Fruit fly (Drosophila melanogaster) whole organism, embryonic: ENCODE measurements around the gene CG13623.

Experiments used
- ATbp ChIP-seq: fragments of 200-800 bp; sonication (Bioruptor generic); optimal IDR thresholded peaks from 2 replicates; lab custom pipeline; 2017; ENCODE audit warnings: missing biosample characterization, mild to moderate bottlenecking, missing genetic modification characterization, missing genetic modification reagents
- CG1024 ChIP-seq: fragments of 200-800 bp; sonication (Bioruptor generic); IDR thresholded peaks from 2 replicates; pipeline ENCODE4 v1.3.6; 2022; ENCODE audit warnings: missing biosample characterization, missing genetic modification characterization
- CG10543 ChIP-seq: fragments of 200-800 bp; sonication (Bioruptor generic); optimal IDR thresholded peaks from 3 replicates; lab custom pipeline; 2017; ENCODE audit warnings: missing biosample characterization, mild to moderate bottlenecking, missing genetic modification characterization, moderate library complexity
- CG12104 ChIP-seq: fragments of 200-800 bp; sonication (Bioruptor generic); optimal IDR thresholded peaks from 3 replicates; lab custom pipeline; 2016; ENCODE audit warnings: missing biosample characterization, missing genetic modification characterization
- CG12219 ChIP-seq: fragments of 200-800 bp; sonication (Bioruptor generic); optimal IDR thresholded peaks from 3 replicates; lab custom pipeline; 2018; ENCODE audit warnings: missing biosample characterization, mild to moderate bottlenecking, missing genetic modification characterization
- CG12299 ChIP-seq: fragments of 200-800 bp; sonication (Bioruptor generic); optimal IDR thresholded peaks from 2 replicates; lab custom pipeline; 2018; ENCODE audit warnings: missing biosample characterization, mild to moderate bottlenecking, missing genetic modification characterization
- CG14667 ChIP-seq: fragments of 200-800 bp; sonication (Bioruptor generic); IDR thresholded peaks from 2 replicates; pipeline ENCODE4 v1.3.6; 2022; ENCODE audit warnings: missing biosample characterization, missing genetic modification characterization
- CG15479 ChIP-seq: fragments of 200-800 bp; sonication (Bioruptor generic); optimal IDR thresholded peaks from 3 replicates; lab custom pipeline; 2019; ENCODE audit warnings: missing biosample characterization, mild to moderate bottlenecking, missing genetic modification characterization, moderate library complexity
- CG16779 ChIP-seq: fragments of 200-800 bp; sonication (Bioruptor generic); IDR thresholded peaks from 2 replicates; pipeline ENCODE4 v1.3.6; 2022; ENCODE audit warnings: missing biosample characterization, missing genetic modification characterization
- CG18011 ChIP-seq: fragments of 200-800 bp; sonication (Bioruptor generic); optimal IDR thresholded peaks from 2 replicates; lab custom pipeline; 2017; ENCODE audit warnings: missing biosample characterization, missing genetic modification characterization, mild to moderate bottlenecking, moderate library complexity, missing genotype
- CG18764 ChIP-seq: fragments of 200-800 bp; sonication (Bioruptor generic); optimal IDR thresholded peaks from 3 replicates; lab custom pipeline; 2016; ENCODE audit warnings: missing biosample characterization, missing genetic modification characterization
- CG30020 ChIP-seq: fragments of 200-800 bp; optimal IDR thresholded peaks from 2 replicates; lab custom pipeline; 2019; ENCODE audit warnings: missing biosample characterization, mild to moderate bottlenecking, missing genetic modification characterization, moderate library complexity
- CG32532 ChIP-seq: fragments of 200-800 bp; sonication (Bioruptor generic); IDR thresholded peaks from 2 replicates; pipeline ENCODE4 v1.3.6; 2022; ENCODE audit warnings: missing biosample characterization, missing genetic modification characterization
- CG33213 ChIP-seq: fragments of 200-800 bp; sonication (Bioruptor generic); optimal IDR thresholded peaks from 3 replicates; lab custom pipeline; 2016; ENCODE audit warnings: missing biosample characterization, missing genetic modification characterization
- CG34376 ChIP-seq: fragments of 200-800 bp; sonication (Bioruptor generic); optimal IDR thresholded peaks from 2 replicates; lab custom pipeline; 2018; ENCODE audit warnings: missing biosample characterization, mild to moderate bottlenecking, missing genetic modification characterization
- CG3726 ChIP-seq: fragments of 200-800 bp; sonication (Bioruptor generic); IDR thresholded peaks from 3 replicates; pipeline ENCODE4, ENCODE4 v1.3.6; 2022; ENCODE audit warnings: missing biosample characterization, missing genetic modification characterization
- CG4328 ChIP-seq: fragments of 200-800 bp; sonication (Bioruptor generic); optimal IDR thresholded peaks from 3 replicates; lab custom pipeline; 2017; ENCODE audit warnings: missing biosample characterization, missing genetic modification reagents, missing genetic modification characterization
- CG6175 ChIP-seq: fragments of 200-800 bp; sonication (Bioruptor generic); IDR thresholded peaks from 3 replicates; pipeline ENCODE4 v1.3.6; 2022; ENCODE audit warnings: missing biosample characterization, missing genetic modification characterization
- CG6654 ChIP-seq: fragments of 200-800 bp; sonication (Bioruptor generic); optimal IDR thresholded peaks from 2 replicates; lab custom pipeline; 2017; ENCODE audit warnings: missing biosample characterization, mild to moderate bottlenecking, missing genetic modification characterization
- CG6765 ChIP-seq: fragments of 200-800 bp; sonication (Bioruptor generic); optimal IDR thresholded peaks from 3 replicates; lab custom pipeline; 2017; ENCODE audit warnings: missing biosample characterization, mild to moderate bottlenecking, missing genetic modification characterization
- CG7357 ChIP-seq: fragments of 200-800 bp; sonication (Bioruptor generic); IDR thresholded peaks from 3 replicates; pipeline ENCODE4 v1.3.6; 2022; ENCODE audit warnings: missing biosample characterization, missing genetic modification characterization
- CG7963 ChIP-seq: fragments of 200-800 bp; sonication (Bioruptor generic); IDR thresholded peaks from 3 replicates; pipeline ENCODE4 v1.3.6; 2022; ENCODE audit warnings: missing biosample characterization, missing genetic modification characterization; ENCODE audit not compliant: partially characterized antibody
- CG8290 ChIP-seq, 3 experiments: fragments of 200-800 bp; sonication (Bioruptor generic); optimal IDR thresholded peaks; 2 replicates each; lab custom pipeline; 2016 to 2019; ENCODE audit warnings: missing biosample characterization in 3 of 3, missing genetic modification characterization in 3 of 3, mild to moderate bottlenecking in 2 of 3, moderate library complexity in 1 of 3
- Chrac-16 ChIP-seq: fragments of 200-800 bp; sonication (Bioruptor generic); optimal IDR thresholded peaks from 3 replicates; lab custom pipeline; 2016; ENCODE audit warnings: missing biosample characterization, missing genetic modification characterization
- D ChIP-seq, 2 experiments: fragments of 200-800 bp in 1 of 2; fragments of >200 bp in 1 of 2; sonication (Bioruptor generic) in 1 of 2; optimal IDR thresholded peaks; 2 replicates in 1 of 2; 3 replicates in 1 of 2; lab custom pipeline; 2017; ENCODE audit warnings: mild to moderate bottlenecking in 1 of 2, missing biosample characterization in 1 of 2, missing genetic modification characterization in 1 of 2, missing genetic modification reagents in 1 of 2
- Deaf1 ChIP-seq: fragments of 200-800 bp; optimal IDR thresholded peaks from 3 replicates; lab custom pipeline; 2019; ENCODE audit warnings: missing biosample characterization, mild to moderate bottlenecking, missing genetic modification characterization, moderate library complexity
- Dip2 ChIP-seq: fragments of 200-800 bp; sonication (Bioruptor generic); IDR thresholded peaks from 2 replicates; pipeline ENCODE4 v1.3.6; 2022; ENCODE audit warnings: missing biosample characterization, missing genetic modification characterization
- Gug ChIP-seq: fragments of 200-800 bp; sonication (Bioruptor generic); IDR thresholded peaks from 4 replicates; pipeline ENCODE4 v1.3.6; 2022; ENCODE audit warnings: missing biosample characterization, missing genetic modification characterization
- Hmx ChIP-seq: fragments of 200-800 bp; sonication (Bioruptor generic); optimal IDR thresholded peaks from 2 replicates; lab custom pipeline; 2016; ENCODE audit warnings: missing biosample characterization, missing genetic modification characterization
- Scr ChIP-seq: fragments of 200-800 bp; sonication (Bioruptor generic); IDR thresholded peaks from 2 replicates; pipeline ENCODE4 v1.3.6; 2022; ENCODE audit warnings: missing biosample characterization, missing genetic modification characterization; ENCODE audit not compliant: partially characterized antibody
- Vsx1 ChIP-seq: fragments of 200-800 bp; sonication (Bioruptor generic); optimal IDR thresholded peaks from 2 replicates; lab custom pipeline; 2017; ENCODE audit warnings: missing biosample characterization, mild to moderate bottlenecking, missing genetic modification characterization, missing genetic modification reagents
- Xbp1 ChIP-seq: fragments of 200-800 bp; sonication (Bioruptor generic); optimal IDR thresholded peaks from 3 replicates; lab custom pipeline; 2016; ENCODE audit warnings: missing biosample characterization, mild to moderate bottlenecking, missing genetic modification characterization
- bbx ChIP-seq: fragments of 200-800 bp; sonication (Bioruptor generic); IDR thresholded peaks from 2 replicates; pipeline ENCODE4 v1.3.6; 2022; ENCODE audit warnings: missing biosample characterization, missing genetic modification characterization; ENCODE audit not compliant: partially characterized antibody
- bsh ChIP-seq, 2 experiments: fragments of 200-800 bp; sonication (Bioruptor generic); optimal IDR thresholded peaks; 2 replicates each; lab custom pipeline; 2017 to 2018; ENCODE audit warnings: mild to moderate bottlenecking in 2 of 2, missing biosample characterization in 2 of 2, missing genetic modification characterization in 2 of 2, moderate library complexity in 1 of 2
- cato ChIP-seq: fragments of 200-800 bp; sonication (Bioruptor generic); optimal IDR thresholded peaks from 2 replicates; lab custom pipeline; 2016; ENCODE audit warnings: missing biosample characterization, missing genetic modification characterization, borderline replicate concordance
- croc ChIP-seq: fragments of 200-800 bp; sonication (Bioruptor generic); conservative IDR thresholded peaks from 3 replicates; pipeline ENCODE4 v1.3.6; 2022; ENCODE audit warnings: missing biosample characterization, missing genetic modification characterization
- cwo ChIP-seq: fragments of 200-800 bp; sonication (Bioruptor generic); optimal IDR thresholded peaks from 3 replicates; lab custom pipeline; 2017; ENCODE audit warnings: missing biosample characterization, missing genetic modification characterization, mild to moderate bottlenecking, moderate library complexity, missing genetic modification reagents
- da ChIP-seq: fragments of 200-800 bp; sonication (Bioruptor generic); optimal IDR thresholded peaks from 2 replicates; lab custom pipeline; 2016; ENCODE audit warnings: missing biosample characterization, missing genetic modification characterization
- dysf ChIP-seq: fragments of 200-800 bp; sonication (Bioruptor generic); IDR thresholded peaks from 3 replicates; pipeline ENCODE4 v1.3.6; 2022; ENCODE audit warnings: missing biosample characterization, missing genetic modification characterization
- exex ChIP-seq: fragments of 200-800 bp; sonication (Bioruptor generic); optimal IDR thresholded peaks from 4 replicates; lab custom pipeline; 2018; ENCODE audit warnings: missing biosample characterization, mild to moderate bottlenecking, missing genetic modification characterization, moderate library complexity
- gro ChIP-seq: fragments of 200-800 bp; sonication (Bioruptor generic); optimal IDR thresholded peaks from 2 replicates; lab custom pipeline; 2016; ENCODE audit warnings: missing biosample characterization, missing genetic modification characterization
- ham ChIP-seq: fragments of 200-800 bp; sonication (Bioruptor generic); IDR thresholded peaks from 2 replicates; pipeline ENCODE4 v1.3.6; 2022; ENCODE audit warnings: missing biosample characterization, missing genetic modification characterization
- hkb ChIP-seq, 2 experiments: fragments of 200-800 bp in 1 of 2; fragments of >200 bp in 1 of 2; sonication (Bioruptor generic) in 1 of 2; IDR thresholded peaks in 1 of 2; optimal IDR thresholded peaks in 1 of 2; 2 replicates each; pipeline versions ENCODE4 v1.3.6 to Lab custom; 2017 to 2022; ENCODE audit warnings: missing biosample characterization in 1 of 2, missing genetic modification characterization in 1 of 2
- odd ChIP-seq: fragments of 200-800 bp; sonication (Bioruptor generic); optimal IDR thresholded peaks from 2 replicates; lab custom pipeline; 2017; ENCODE audit warnings: missing biosample characterization, mild to moderate bottlenecking, missing genetic modification characterization
- phol ChIP-seq: fragments of 200-800 bp; sonication (Bioruptor generic); optimal IDR thresholded peaks from 3 replicates; lab custom pipeline; 2018; ENCODE audit warnings: missing biosample characterization, mild to moderate bottlenecking, missing genetic modification characterization, moderate library complexity
- psq ChIP-seq: fragments of 200-800 bp; sonication (Bioruptor generic); optimal IDR thresholded peaks from 2 replicates; lab custom pipeline; 2017; ENCODE audit warnings: missing biosample characterization, missing genetic modification characterization
- shn ChIP-seq: fragments of 200-800 bp; sonication (Bioruptor generic); optimal IDR thresholded peaks from 3 replicates; lab custom pipeline; 2016; ENCODE audit warnings: missing biosample characterization, missing genetic modification characterization
- tna ChIP-seq: fragments of 200-800 bp; sonication (Bioruptor generic); IDR thresholded peaks from 2 replicates; pipeline ENCODE4 v1.3.6; 2022; ENCODE audit warnings: missing biosample characterization, missing genetic modification characterization; ENCODE audit not compliant: partially characterized antibody

Gene CG13623

DNA sequence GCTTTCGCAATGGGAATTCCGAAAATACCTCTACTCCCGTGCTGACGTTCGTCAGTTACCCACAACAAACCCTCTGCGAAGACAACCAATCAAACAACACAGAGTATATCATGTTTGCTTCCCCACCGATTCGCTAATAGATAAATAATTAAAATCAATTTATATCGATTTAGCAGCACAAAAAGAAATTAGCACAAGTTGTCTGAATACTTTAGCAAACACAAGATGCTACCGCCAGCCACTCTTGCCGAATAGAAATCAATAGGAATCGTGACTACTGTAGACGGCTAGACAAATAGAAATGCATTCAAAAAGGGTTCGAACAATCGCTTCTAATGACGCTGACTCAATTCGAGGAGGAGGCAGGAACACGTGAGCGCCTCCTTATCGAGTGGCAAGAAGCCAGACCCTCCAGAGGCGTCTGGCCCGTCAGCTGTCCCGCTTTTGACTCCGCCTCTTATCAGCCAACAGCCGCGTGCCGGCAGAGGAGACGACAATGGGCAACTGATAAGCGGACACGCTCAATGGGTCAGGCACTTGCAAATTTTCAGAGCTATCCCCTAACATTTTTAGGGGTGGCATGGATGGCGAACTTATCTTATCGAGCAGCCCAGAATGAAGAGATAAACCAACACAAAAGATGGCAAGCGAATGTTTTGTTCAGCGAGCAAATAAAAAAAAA is 38.0 kb upstream of the CG13623 start (continued):
- no peak for TF ChIP-seq CG16779 (GFP tag; lab: Robert Waterston, UW)
- no peak for TF ChIP-seq Hmx (GFP tag; lab: Kevin White, UChicago)
- peak; percentile 53 for TF ChIP-seq exex
- no peak for TF ChIP-seq Deaf1 (tag; lab: Kevin White, UChicago)
- TF ChIP-seq CG18764 (GFP tag; lab: Kevin White, UChicago) = no peak
- TF ChIP-seq CG7357 (GFP tag; lab: Robert Waterston, UW) = no peak
- TF ChIP-seq ham (GFP tag; lab: Robert Waterston, UW) = peak; percentile 13; the same call in 1 of the 2 replicates
- no peak for TF ChIP-seq psq (GFP tag; lab: Kevin White, UChicago)
- peak; percentile 75 for TF ChIP-seq CG34376
- TF ChIP-seq CG4328 (GFP tag; lab: Kevin White, UChicago) = no peak
- no peak for TF ChIP-seq croc
- TF ChIP-seq CG30020 (tag; lab: Kevin White, UChicago) = no peak
- no peak for TF ChIP-seq CG33213
- no peak for TF ChIP-seq CG12299
- TF ChIP-seq dysf (GFP tag; lab: Robert Waterston, UW) = 0 out of 3 replicates have a peak, but pooled peaks have one; percentile 6
- no peak for TF ChIP-seq D (optimal IDR thresholded peaks at IDR 0.05; lab: Kevin White, UChicago)
- TF ChIP-seq D (GFP tag; optimal IDR thresholded peaks at IDR 0.05; lab: Kevin White, UChicago) = no peak
- no peak for TF ChIP-seq CG18011 (GFP tag; lab: Kevin White, UChicago)
- TF ChIP-seq CG32532 (GFP tag; lab: Robert Waterston, UW) = no peak
- no peak for TF ChIP-seq CG8290 (GFP tag; optimal IDR thresholded peaks at IDR 0.05; lab: Kevin White, UChicago)
- TF ChIP-seq CG8290 (tag; optimal IDR thresholded peaks at IDR 0.05; lab: Kevin White, UChicago) = peak in 1 of 2 experiments; percentile 16
- TF ChIP-seq hkb (optimal IDR thresholded peaks at IDR 0.05; lab: Kevin White, UChicago) = no peak
- TF ChIP-seq hkb (GFP tag; IDR thresholded peaks at IDR 0.05; lab: Robert Waterston, UW) = no peak
- TF ChIP-seq CG6765 = no peak
- TF ChIP-seq CG6654 (GFP tag; lab: Kevin White, UChicago) = no peak
- TF ChIP-seq CG7963 (GFP tag; lab: Robert Waterston, UW) = no peak
- no peak for TF ChIP-seq Xbp1 (GFP tag; lab: Kevin White, UChicago)
- TF ChIP-seq bbx (GFP tag; lab: Robert Waterston, UW) = no peak
- TF ChIP-seq CG1024 = no peak
- no peak for TF ChIP-seq Chrac-16
- TF ChIP-seq cwo = peak; percentile 92
- no peak for TF ChIP-seq cato (GFP tag; lab: Kevin White, UChicago)
- TF ChIP-seq CG12219 (GFP tag; lab: Kevin White, UChicago) = no peak
- TF ChIP-seq phol (tag; lab: Kevin White, UChicago) = no peak
- TF ChIP-seq CG10543 (GFP tag; lab: Kevin White, UChicago) = peak; percentile 18
- TF ChIP-seq Dip2 = no peak
- TF ChIP-seq ATbp (GFP tag; lab: Kevin White, UChicago) = no peak
- TF ChIP-seq Scr (GFP tag; lab: Robert Waterston, UW) = no peak
- TF ChIP-seq CG6175 = peak; percentile 60; the same call in 1 of the 3 replicates
- no peak for TF ChIP-seq CG14667 (GFP tag; lab: Robert Waterston, UW)
- no peak for TF ChIP-seq CG3726 (GFP tag; lab: Robert Waterston, UW)
- TF ChIP-seq shn (GFP tag; lab: Kevin White, UChicago) = no peak
- no peak for TF ChIP-seq gro (GFP tag; lab: Kevin White, UChicago)
- TF ChIP-seq Gug (GFP tag; lab: Robert Waterston, UW) = no peak
- no peak for TF ChIP-seq CG12104
- TF ChIP-seq bsh (GFP tag; optimal IDR thresholded peaks at IDR 0.05; lab: Kevin White, UChicago) = no peak
- peak; percentile 19 for TF ChIP-seq CG15479 (GFP tag; lab: Kevin White, UChicago)
- no peak for TF ChIP-seq tna
- no peak for TF ChIP-seq odd (GFP tag; lab: Kevin White, UChicago)
- no peak for TF ChIP-seq da (GFP tag; lab: Kevin White, UChicago)
- no peak for TF ChIP-seq Vsx1 (GFP tag; lab: Kevin White, UChicago)
